Worm (Caenorhabditis elegans): ENCODE measurements around the gene C54F6.3.

The C54F6.3 gene

DNA sequence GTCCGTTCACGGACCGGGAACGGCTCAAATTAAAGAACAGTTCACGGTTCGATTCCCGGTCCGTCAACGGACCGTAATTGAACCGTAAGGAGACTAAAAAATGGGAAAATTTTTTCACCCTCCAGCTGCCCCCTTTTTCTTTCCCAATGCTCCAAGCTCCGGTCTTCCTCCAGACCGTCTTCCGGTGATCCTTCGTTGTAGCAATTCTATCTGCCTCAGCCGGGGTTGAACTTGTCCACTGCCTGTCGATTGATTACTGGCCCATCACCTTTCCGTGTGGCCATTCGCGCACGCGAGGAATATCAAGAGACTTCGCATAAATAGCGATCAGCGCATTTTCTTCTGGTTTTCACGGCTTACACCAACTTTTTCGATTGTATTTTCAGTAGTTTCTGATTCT lies 15.5 kb downstream of the C54F6.3 start (continued):
- TF ChIP-seq bed-1 (GFP tag; IDR thresholded peaks at IDR 0.05) = peak; percentile 84; the same call in 1 of the 2 replicates
- peak; percentile 91 for TF ChIP-seq Y56A3A.18 (GFP tag; IDR thresholded peaks at IDR 0.05)
- TF ChIP-seq T07F8.4 (tag; optimal IDR thresholded peaks at IDR 0.05) = peak; percentile 43
- TF ChIP-seq tbp1 (GFP tag; optimal IDR thresholded peaks at IDR 0.05) = peak; percentile 85
- peak; percentile 73 for TF ChIP-seq Y95B8A.8 (GFP tag; IDR thresholded peaks at IDR 0.05)
- 0 out of 2 replicates have a peak, but pooled peaks have one; percentile 11 for TF ChIP-seq F37B4.10 (GFP tag; IDR thresholded peaks at IDR 0.05)
- peak; percentile 51; the same call in 1 of the 2 replicates for TF ChIP-seq sea-2 (GFP tag; IDR thresholded peaks at IDR 0.05)
- TF ChIP-seq aptf-3 (GFP tag; IDR thresholded peaks at IDR 0.05) = peak; percentile 93
- TF ChIP-seq B0261.1 (tag; optimal IDR thresholded peaks at IDR 0.05) = peak; percentile 62
- 0 out of 2 replicates have a peak, but pooled peaks have one; percentile 71 for TF ChIP-seq cebp-2 (GFP tag; IDR thresholded peaks at IDR 0.05)
- TF ChIP-seq ceh-40 (GFP tag; IDR thresholded peaks at IDR 0.05) = peak; percentile 77; the same call in 1 of the 2 replicates
- TF ChIP-seq ztf-22 (GFP tag; optimal IDR thresholded peaks at IDR 0.05) = peak; percentile 10
- TF ChIP-seq attf-6 (GFP tag; IDR thresholded peaks at IDR 0.05) = peak; percentile 49
- TF ChIP-seq nhr-120 (GFP tag; IDR thresholded peaks at IDR 0.05) = peak; percentile 72; the same call in 1 of the 2 replicates
- peak; percentile 57 for TF ChIP-seq lin-54 (GFP tag; optimal IDR thresholded peaks at IDR 0.05)
- TF ChIP-seq madf-8 (GFP tag; conservative IDR thresholded peaks at IDR 0.05) = peak; percentile 43
- peak; percentile 87 for TF ChIP-seq D2030.7 (GFP tag; IDR thresholded peaks at IDR 0.05)
- peak; percentile 36 for TF ChIP-seq F57A8.1 (GFP tag; optimal IDR thresholded peaks at IDR 0.05)

DNA sequence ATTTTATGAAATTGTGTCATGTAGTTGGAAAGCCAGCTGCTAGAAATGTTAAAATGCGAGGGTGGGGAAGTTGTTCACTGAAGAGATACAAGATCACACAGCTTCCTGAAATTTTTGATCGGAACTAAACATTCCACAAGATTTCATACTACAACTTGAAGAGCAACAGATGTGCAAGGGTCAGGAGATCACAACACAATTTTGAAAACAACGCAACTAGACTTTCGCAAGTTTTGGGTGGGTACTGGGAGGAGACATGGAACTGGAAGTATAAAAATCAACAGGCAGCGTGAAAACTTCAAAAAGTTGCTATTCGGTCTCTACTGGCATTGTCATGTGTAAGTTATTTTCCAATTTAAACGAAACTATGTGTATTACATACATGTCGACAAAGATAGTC lies 18.8 kb downstream of the C54F6.3 start, which contains the start of gene F19F10.3:
Gene F19F10.3, plus strand, starts transcription at position 301 of the 400 bp plus-strand sequence.
- TF ChIP-seq tbp1 (GFP tag; optimal IDR thresholded peaks at IDR 0.05) = no peak

DNA sequence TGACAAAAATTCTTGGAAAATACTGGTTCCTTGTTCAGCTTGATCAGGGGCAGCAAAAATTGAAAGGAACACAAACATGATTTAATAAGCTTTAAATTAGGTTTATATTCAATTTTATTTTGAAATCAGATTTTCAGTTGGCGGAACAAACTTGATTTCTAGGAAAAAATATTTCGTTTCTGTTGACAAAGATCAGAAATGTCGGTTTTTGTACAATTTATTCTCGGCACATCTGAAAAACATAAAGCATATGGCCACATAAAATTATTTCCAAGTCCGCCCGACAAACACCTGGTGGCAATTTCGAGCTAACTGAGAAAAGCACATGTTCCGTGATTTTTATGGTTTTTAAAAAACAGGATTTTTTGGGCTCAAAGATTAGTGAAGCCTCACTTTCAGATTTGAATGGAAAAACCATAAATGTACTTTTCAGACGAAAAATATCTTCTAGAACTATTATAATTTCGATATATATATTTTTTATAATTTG lies 20.9 kb downstream of the C54F6.3 start, which contains the start of gene ttr-10:
Gene ttr-10, minus strand, starts transcription at position 51 of the 490 bp plus-strand sequence.
- TF ChIP-seq nfyb-1 (GFP tag; IDR thresholded peaks at IDR 0.05) (no peak), F52B5.7 (tag; optimal IDR thresholded peaks at IDR 0.05) (no peak), ceh-91 (GFP tag; IDR thresholded peaks at IDR 0.05) (no peak), mxl-1 (tag; optimal IDR thresholded peaks at IDR 0.05) (no peak), F10E7.11 (tag; optimal IDR thresholded peaks at IDR 0.05) (no peak), unc-62 (GFP tag; optimal IDR thresholded peaks at IDR 0.05) (no peak), ama-1 (optimal IDR thresholded peaks at IDR 0.05) (no peak), ama-1 (GFP tag; optimal IDR thresholded peaks at IDR 0.05) (no peak), ceh-79 (tag; optimal IDR thresholded peaks at IDR 0.05) (no peak), ztf-25 (GFP tag; IDR thresholded peaks at IDR 0.05) (no peak), nhr-90 (tag; optimal IDR thresholded peaks at IDR 0.05) (no peak)

DNA sequence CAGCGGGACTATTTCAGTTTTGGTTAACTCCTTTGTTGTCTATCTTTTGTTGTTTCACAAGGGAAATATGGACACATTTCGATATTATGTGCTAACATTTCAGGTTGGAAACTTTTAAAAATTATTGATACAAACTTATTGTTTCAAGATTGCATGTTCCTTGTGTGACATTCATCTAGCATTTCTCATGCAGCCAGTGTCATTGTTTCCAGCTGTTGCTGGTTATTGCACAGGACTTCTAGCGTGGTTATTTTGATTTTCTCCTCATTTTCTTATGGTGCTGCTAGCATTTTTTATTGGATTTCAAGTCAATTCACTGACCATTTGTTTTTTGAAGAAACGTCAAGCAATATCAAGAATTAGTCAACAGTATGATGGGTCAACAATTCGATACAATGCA lies 22.8 kb downstream of the C54F6.3 start:
- TF ChIP-seq zim-3 (tag; optimal IDR thresholded peaks at IDR 0.05) (no peak), F49E8.2 (tag; optimal IDR thresholded peaks at IDR 0.05; ENCODE audit: insufficient read depth) (no peak), nhr-179 (tag; optimal IDR thresholded peaks at IDR 0.05) (no peak), snpc-1.1 (tag; optimal IDR thresholded peaks at IDR 0.05; ENCODE audit: insufficient read depth) (no peak), him-1 (tag; optimal IDR thresholded peaks at IDR 0.05) (no peak), T07F8.4 (tag; optimal IDR thresholded peaks at IDR 0.05) (no peak)
